Worm (Caenorhabditis elegans) whole organism, mixed stage, embryonic: ENCODE data around the gene F44G4.6.

Experiments
- M03D4.4 ChIP-seq: sonication (generic microtip); optimal IDR thresholded peaks from 2 replicates; lab custom pipeline; 2017; ENCODE audit warnings: mild to moderate bottlenecking, missing genetic modification characterization, missing compliant biosample characterization
- blmp-1 ChIP-seq: fragments of 150-350 bp; optimal IDR thresholded peaks from 2 replicates; lab custom pipeline; 2014; ENCODE audit warnings: missing biosample characterization, missing genetic modification characterization
- elt-1 ChIP-seq: sonication (generic microtip); optimal IDR thresholded peaks from 2 replicates; lab custom pipeline; 2017; ENCODE audit warnings: missing genetic modification characterization, mild to moderate bottlenecking, missing compliant biosample characterization, antibody characterized with exemption, moderate library complexity, borderline replicate concordance; ENCODE audit not compliant: insufficient read depth
- lin-13 ChIP-seq: fragments of 150-350 bp; optimal IDR thresholded peaks from 2 replicates; lab custom pipeline; 2014; ENCODE audit warnings: missing biosample characterization, missing genetic modification characterization
- lsy-2 ChIP-seq: fragments of 150-350 bp; optimal IDR thresholded peaks from 2 replicates; lab custom pipeline; 2014; ENCODE audit warnings: missing biosample characterization, missing genetic modification characterization
- mep-1 ChIP-seq: fragments of 150-350 bp; optimal IDR thresholded peaks from 2 replicates; lab custom pipeline; 2017; ENCODE audit warnings: missing biosample characterization, missing genetic modification reagents, missing genetic modification characterization, inconsistent platforms
- nhr-12 ChIP-seq: fragments of 150-350 bp; optimal IDR thresholded peaks from 2 replicates; lab custom pipeline; 2014; ENCODE audit warnings: missing biosample characterization, missing genetic modification characterization
- nhr-237 ChIP-seq: fragments of 150-350 bp; optimal IDR thresholded peaks from 2 replicates; lab custom pipeline; 2014; ENCODE audit warnings: missing biosample characterization, missing genetic modification characterization
- snpc-4 ChIP-seq: fragments of 150-350 bp; optimal IDR thresholded peaks from 2 replicates; lab custom pipeline; 2014; ENCODE audit warnings: missing biosample characterization, missing genetic modification characterization
- unc-39 ChIP-seq: fragments of 150-350 bp; optimal IDR thresholded peaks from 2 replicates; lab custom pipeline; 2014; ENCODE audit warnings: missing biosample characterization, missing genetic modification characterization
- unc-62 ChIP-seq: fragments of 150-350 bp; optimal IDR thresholded peaks from 2 replicates; lab custom pipeline; 2014; ENCODE audit warnings: missing biosample characterization, missing genetic modification reagents, missing genetic modification characterization

- TF ChIP-seq elt-1 (tag; lab: Kevin White, UChicago) (no peak), unc-62 (no peak), M03D4.4 (no peak), lsy-2 (no peak), lin-13 (tag; lab: Kevin White, UChicago) (no peak), blmp-1 (no peak), nhr-237 (tag; lab: Kevin White, UChicago) (no peak), nhr-12 (tag; lab: Kevin White, UChicago) (no peak), unc-39 (tag; lab: Kevin White, UChicago) (no peak), mep-1 (no peak), snpc-4 (no peak)
Measured at ce11 chrII:8962206-8962605, 39.4 kb downstream of the F44G4.6 start.
